Worm (Caenorhabditis elegans): Measurements from ENCODE around the gene nrde-3.

DNA sequence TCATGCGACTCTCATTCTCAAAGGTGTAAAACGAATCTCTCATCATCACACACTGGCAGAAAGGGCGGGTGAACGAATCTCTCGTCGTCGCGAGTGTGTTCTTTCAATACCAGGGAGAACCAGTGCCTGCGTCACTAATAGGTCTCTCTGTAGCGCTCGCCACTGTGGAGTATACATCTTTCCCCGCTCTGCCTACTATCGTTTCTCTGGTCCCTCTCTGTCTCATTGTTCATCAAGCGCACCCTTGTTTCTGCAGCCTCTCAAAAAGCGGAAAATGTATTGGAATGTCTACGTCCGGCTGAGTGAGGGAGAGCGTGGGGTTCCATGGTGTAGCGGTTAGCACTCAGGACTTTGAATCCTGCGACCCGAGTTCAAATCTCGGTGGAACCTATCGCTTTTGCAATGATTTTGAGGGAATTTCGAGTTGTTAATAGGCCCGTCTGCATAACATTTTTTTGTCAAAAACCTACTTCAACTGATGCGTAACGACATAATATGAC, 38.1 kb downstream of the nrde-3 start:
- peak; percentile 88 for TF ChIP-seq fkh-6 (tag; optimal IDR thresholded peaks at IDR 0.05)
- no peak for TF ChIP-seq nhr-11 (tag; optimal IDR thresholded peaks at IDR 0.05)
- TF ChIP-seq pha-4 (tag; optimal IDR thresholded peaks at IDR 0.05) = no peak
- TF ChIP-seq pqm-1 (tag; optimal IDR thresholded peaks at IDR 0.05) = peak; percentile 35
- TF ChIP-seq ets-4 (tag; optimal IDR thresholded peaks at IDR 0.05) = peak; percentile 57
- TF ChIP-seq ceh-19 (GFP tag; optimal IDR thresholded peaks at IDR 0.05) = peak; percentile 89

Measured in whole organism, late embryonic.